Worm (Caenorhabditis elegans) whole organism, L4/young adult: ENCODE data around the gene acl-7.

Experiments used
- W03F9.2 ChIP-seq: fragments of 150-350 bp; optimal IDR thresholded peaks from 2 replicates; lab custom pipeline; 2014; ENCODE audit warnings: missing biosample characterization, missing genetic modification characterization
- dao-5 ChIP-seq: sonication (generic microtip); optimal IDR thresholded peaks from 2 replicates; lab custom pipeline; 2016; ENCODE audit warnings: missing genotype, missing genetic modification characterization, moderate library complexity, missing compliant biosample characterization
- him-1 ChIP-seq: sonication (generic microtip); optimal IDR thresholded peaks from 2 replicates; lab custom pipeline; 2016; ENCODE audit warnings: missing genotype, missing genetic modification reagents, missing genetic modification characterization, missing compliant biosample characterization

Gene acl-7

ce11 chrII:12785391-12785790 is 30.9 kb downstream of the acl-7 start, which contains the start of gene Y46G5A.15:
TSS of gene Y46G5A.15 (minus strand) at chrII:12785416.
- no peak for TF ChIP-seq him-1 (tag; lab: Kevin White, UChicago)
- TF ChIP-seq W03F9.2 (tag; lab: Kevin White, UChicago) = no peak
- no peak for TF ChIP-seq dao-5

ce11 chrII:12776379-12776778 is 39.9 kb downstream of the acl-7 start, which contains the start of gene Y46G5A.34:
TSS of gene Y46G5A.34 (plus strand) at chrII:12776679.
- no peak for TF ChIP-seq W03F9.2 (tag; lab: Kevin White, UChicago)
- no peak for TF ChIP-seq him-1 (tag; lab: Kevin White, UChicago)
- no peak for TF ChIP-seq dao-5

ce11 chrII:12774402-12774801 is 41.9 kb downstream of the acl-7 start, which contains the start of gene Y46G5A.14:
TSS of gene Y46G5A.14 (plus strand) at chrII:12774702.
- TF ChIP-seq him-1 (tag; lab: Kevin White, UChicago) (no peak), dao-5 (no peak), W03F9.2 (tag; lab: Kevin White, UChicago) (no peak)

ce11 chrII:12769947-12770346 is 46.3 kb downstream of the acl-7 start:
- no peak for TF ChIP-seq him-1 (tag; lab: Kevin White, UChicago)
- TF ChIP-seq dao-5 = no peak
- TF ChIP-seq W03F9.2 (tag; lab: Kevin White, UChicago) = no peak

ce11 chrII:12768167-12768712 is 48.0 kb downstream of the acl-7 start, which contains the start of the genes vps-2 and tiar-2:
TSS of gene vps-2 (minus strand) at chrII:12768217.
TSS of gene tiar-2 (plus strand) at chrII:12768686.
- peak; percentile 89 for TF ChIP-seq W03F9.2 (tag; lab: Kevin White, UChicago)
- TF ChIP-seq dao-5 = no peak

- TF ChIP-seq him-1 (tag; lab: Kevin White, UChicago) = no peak
- no peak for TF ChIP-seq W03F9.2 (tag; lab: Kevin White, UChicago)
- no peak for TF ChIP-seq dao-5
Measured at ce11 chrII:12767258-12767824, 48.9 kb downstream of the acl-7 start.

ce11 chrII:12766443-12767188 is 49.6 kb downstream of the acl-7 start:
- no peak for TF ChIP-seq dao-5
- TF ChIP-seq W03F9.2 (tag; lab: Kevin White, UChicago) = no peak
- no peak for TF ChIP-seq him-1 (tag; lab: Kevin White, UChicago)

ce11 chrII:12764476-12764875 is 51.8 kb downstream of the acl-7 start:
- TF ChIP-seq W03F9.2 (tag; lab: Kevin White, UChicago) = no peak
- TF ChIP-seq him-1 (tag; lab: Kevin White, UChicago) = no peak
- no peak for TF ChIP-seq dao-5
